Worm (Caenorhabditis elegans) whole organism, L1 larva: Measurements from ENCODE around the gene K07F5.6.

Experiments
- C04F5.9 ChIP-seq: sonication (generic microtip); optimal IDR thresholded peaks from 2 replicates; lab custom pipeline; 2016; ENCODE audit warnings: missing genetic modification characterization, missing compliant biosample characterization
- C16A3.4 ChIP-seq: fragments of 150-350 bp; optimal IDR thresholded peaks from 2 replicates; lab custom pipeline; 2014; ENCODE audit warnings: missing biosample characterization, missing genetic modification characterization
- C34B4.2 ChIP-seq: sonication (generic microtip); optimal IDR thresholded peaks from 2 replicates; lab custom pipeline; 2017; ENCODE audit warnings: mild to moderate bottlenecking, missing genetic modification characterization, missing compliant biosample characterization
- blmp-1 ChIP-seq: fragments of 150-350 bp; optimal IDR thresholded peaks from 2 replicates; lab custom pipeline; 2014; ENCODE audit warnings: missing biosample characterization, missing genetic modification characterization
- ceh-63 ChIP-seq: fragments of 200-800 bp; sonication (Bioruptor generic); optimal IDR thresholded peaks from 2 replicates; lab custom pipeline; 2018; ENCODE audit warnings: mild to moderate bottlenecking, missing genetic modification characterization, missing compliant biosample characterization
- ceh-8 ChIP-seq: fragments of 200-800 bp; sonication (Bioruptor generic); optimal IDR thresholded peaks from 2 replicates; lab custom pipeline; 2018; ENCODE audit warnings: mild to moderate bottlenecking, missing genetic modification characterization, moderate library complexity, missing compliant biosample characterization
- ceh-82 ChIP-seq, 3 experiments: fragments of 150-350 bp in 1 of 3; sonication (generic microtip) in 2 of 3; optimal IDR thresholded peaks; 2 replicates each; lab custom pipeline; 2014 to 2017; ENCODE audit warnings: missing biosample characterization in 3 of 3, missing genetic modification characterization in 3 of 3
- ceh-90 ChIP-seq: sonication (generic microtip); optimal IDR thresholded peaks from 2 replicates; lab custom pipeline; 2016; ENCODE audit warnings: missing genetic modification characterization, missing compliant biosample characterization
- dpl-1 ChIP-seq, 3 experiments: fragments of 150-350 bp in 2 of 3; sonication (generic microtip) in 1 of 3; optimal IDR thresholded peaks; 2 replicates each; lab custom pipeline; 2014 to 2017; ENCODE audit warnings: missing biosample characterization in 3 of 3, missing genetic modification characterization in 3 of 3, missing genetic modification reagents in 3 of 3
- dsc-1 ChIP-seq: sonication (generic microtip); optimal IDR thresholded peaks from 2 replicates; lab custom pipeline; 2016; ENCODE audit warnings: mild to moderate bottlenecking, missing genetic modification characterization, missing compliant biosample characterization
- efl-1 ChIP-seq, 4 experiments: fragments of 150-350 bp; optimal IDR thresholded peaks in 3 of 4; peaks in 1 of 4; 1 replicate in 1 of 4; 2 replicates in 3 of 4; lab custom pipeline; 2014; ENCODE audit warnings: missing biosample characterization in 2 of 4, missing genetic modification characterization in 2 of 4, missing genetic modification reagents in 2 of 4
- egl-27 ChIP-seq, 2 experiments: fragments of 150-350 bp in 1 of 2; sonication (generic microtip); optimal IDR thresholded peaks; 3 replicates each; lab custom pipeline; 2017 to 2018; ENCODE audit warnings: missing biosample characterization in 2 of 2, missing genetic modification characterization in 2 of 2, missing genetic modification reagents in 2 of 2
- elt-2 ChIP-seq: sonication (generic microtip); optimal IDR thresholded peaks from 2 replicates; lab custom pipeline; 2016; ENCODE audit warnings: missing genetic modification characterization, mild to moderate bottlenecking, inconsistent platforms, missing compliant biosample characterization, missing genetic modification reagents
- elt-3 ChIP-seq, 6 experiments: fragments of 150-350 bp in 1 of 6; sonication (generic microtip); optimal IDR thresholded peaks; 2 replicates each; lab custom pipeline; 2017 to 2018; ENCODE audit warnings: missing biosample characterization in 6 of 6, missing genetic modification characterization in 6 of 6, inconsistent platforms in 1 of 6
- ets-5 ChIP-seq: fragments of 200-800 bp; sonication (Bioruptor generic); IDR thresholded peaks from 2 replicates; pipeline ENCODE4 v1.3.6; 2022; ENCODE audit warnings: missing genetic modification characterization, missing compliant biosample characterization
- fkh-10 ChIP-seq: sonication (generic microtip); optimal IDR thresholded peaks from 2 replicates; lab custom pipeline; 2017; ENCODE audit warnings: missing biosample characterization, missing genetic modification reagents, missing genetic modification characterization
- fkh-8 ChIP-seq: sonication (generic microtip); optimal IDR thresholded peaks from 2 replicates; lab custom pipeline; 2016; ENCODE audit warnings: mild to moderate bottlenecking, missing genetic modification characterization, missing compliant biosample characterization
- fos-1 ChIP-seq: fragments of 150-350 bp; optimal IDR thresholded peaks from 2 replicates; lab custom pipeline; 2014; ENCODE audit warnings: missing biosample characterization, missing genetic modification characterization
- hlh-4 ChIP-seq: sonication (generic microtip); optimal IDR thresholded peaks from 2 replicates; lab custom pipeline; 2016; ENCODE audit warnings: mild to moderate bottlenecking, missing genetic modification characterization, missing compliant biosample characterization
- hpl-2 ChIP-seq: fragments of 150-350 bp; optimal IDR thresholded peaks from 2 replicates; lab custom pipeline; 2014; ENCODE audit warnings: missing biosample characterization, missing genetic modification reagents, missing genetic modification characterization
- irx-1 ChIP-seq: sonication (generic microtip); optimal IDR thresholded peaks from 2 replicates; lab custom pipeline; 2016; ENCODE audit warnings: missing genetic modification characterization, missing compliant biosample characterization
- jun-1 ChIP-seq: fragments of 150-350 bp; optimal IDR thresholded peaks from 2 replicates; lab custom pipeline; 2014; ENCODE audit warnings: missing biosample characterization, missing genetic modification reagents, missing genetic modification characterization
- lin-14 ChIP-seq: fragments of 200-800 bp; sonication (Bioruptor generic); optimal IDR thresholded peaks from 2 replicates; lab custom pipeline; 2018; ENCODE audit warnings: mild to moderate bottlenecking, missing genetic modification characterization, moderate library complexity, missing compliant biosample characterization
- lin-35 ChIP-seq, 2 experiments: fragments of 150-350 bp; optimal IDR thresholded peaks; 2 replicates each; lab custom pipeline; 2014; ENCODE audit warnings: missing biosample characterization in 2 of 2, missing genetic modification characterization in 2 of 2, missing genetic modification reagents in 2 of 2
- lsy-2 ChIP-seq, 2 experiments: fragments of 150-350 bp; optimal IDR thresholded peaks; 2 replicates each; lab custom pipeline; 2014; ENCODE audit warnings: missing biosample characterization in 2 of 2, missing genetic modification characterization in 2 of 2
- mef-2 ChIP-seq: fragments of 150-350 bp; optimal IDR thresholded peaks from 2 replicates; lab custom pipeline; 2014; ENCODE audit warnings: missing biosample characterization, missing genetic modification characterization
- nhr-11 ChIP-seq: fragments of 150-350 bp; optimal IDR thresholded peaks from 2 replicates; lab custom pipeline; 2014; ENCODE audit warnings: missing biosample characterization, missing genetic modification characterization
- nhr-19 ChIP-seq: fragments of 200-800 bp; sonication (Bioruptor generic); conservative IDR thresholded peaks from 2 replicates; pipeline ENCODE4 v1.3.6; 2022; ENCODE audit warnings: missing genetic modification characterization, missing compliant biosample characterization
- nhr-20 ChIP-seq: sonication (generic microtip); optimal IDR thresholded peaks from 2 replicates; lab custom pipeline; 2016; ENCODE audit warnings: mild to moderate bottlenecking, missing genetic modification characterization, missing compliant biosample characterization
- nhr-47 ChIP-seq: sonication (generic microtip); optimal IDR thresholded peaks from 2 replicates; lab custom pipeline; 2016; ENCODE audit warnings: mild to moderate bottlenecking, missing genetic modification characterization, moderate library complexity, missing compliant biosample characterization
- nhr-71 ChIP-seq: sonication (generic microtip); optimal IDR thresholded peaks from 2 replicates; lab custom pipeline; 2016; ENCODE audit warnings: mild to moderate bottlenecking, missing genetic modification characterization, moderate library complexity, missing compliant biosample characterization
- nhr-85 ChIP-seq: sonication (generic microtip); peaks from one replicate; lab custom pipeline; 2016; ENCODE audit warnings: missing genetic modification characterization, inconsistent platforms, missing compliant biosample characterization
- nhr-90 ChIP-seq: sonication (generic microtip); optimal IDR thresholded peaks from 2 replicates; lab custom pipeline; 2016; ENCODE audit warnings: mild to moderate bottlenecking, missing genetic modification characterization, missing compliant biosample characterization; ENCODE audit not compliant: poor library complexity
- pag-3 ChIP-seq: sonication (generic microtip); optimal IDR thresholded peaks from 2 replicates; lab custom pipeline; 2017; ENCODE audit warnings: missing genetic modification characterization, mild to moderate bottlenecking, missing compliant biosample characterization, antibody characterized with exemption, borderline replicate concordance; ENCODE audit not compliant: insufficient read depth
- pax-3 ChIP-seq: fragments of 200-800 bp; sonication (Bioruptor generic); optimal IDR thresholded peaks from 2 replicates; lab custom pipeline; 2018; ENCODE audit warnings: mild to moderate bottlenecking, missing genetic modification characterization, moderate library complexity, missing compliant biosample characterization
- rnt-1 ChIP-seq: sonication (generic microtip); optimal IDR thresholded peaks from 2 replicates; lab custom pipeline; 2016; ENCODE audit warnings: mild to moderate bottlenecking, missing genetic modification characterization, moderate library complexity, missing compliant biosample characterization
- snpc-4 ChIP-seq: fragments of 150-350 bp; optimal IDR thresholded peaks from 2 replicates; lab custom pipeline; 2014; ENCODE audit warnings: missing biosample characterization, missing genetic modification characterization
- snu-23 ChIP-seq: sonication (generic microtip); optimal IDR thresholded peaks from 2 replicates; lab custom pipeline; 2016; ENCODE audit warnings: missing genetic modification characterization, missing compliant biosample characterization
- sox-4 ChIP-seq: sonication (generic microtip); optimal IDR thresholded peaks from 2 replicates; lab custom pipeline; 2016; ENCODE audit warnings: missing genetic modification characterization, missing compliant biosample characterization
- sptf-1 ChIP-seq: fragments of 150-350 bp; optimal IDR thresholded peaks from 2 replicates; lab custom pipeline; 2014; ENCODE audit warnings: missing biosample characterization, missing genetic modification characterization
- sup-37 ChIP-seq: fragments of 200-800 bp; sonication (Bioruptor generic); optimal IDR thresholded peaks from 2 replicates; lab custom pipeline; 2018; ENCODE audit warnings: mild to moderate bottlenecking, missing genetic modification characterization, missing compliant biosample characterization
- tbx-2 ChIP-seq: sonication (generic microtip); optimal IDR thresholded peaks from 2 replicates; lab custom pipeline; 2016; ENCODE audit warnings: missing genetic modification characterization, missing compliant biosample characterization
- tlp-1 ChIP-seq: fragments of 150-350 bp; optimal IDR thresholded peaks from 2 replicates; lab custom pipeline; 2014; ENCODE audit warnings: missing biosample characterization, missing genetic modification characterization
- unc-86 ChIP-seq: sonication (generic microtip); optimal IDR thresholded peaks from 2 replicates; lab custom pipeline; 2016; ENCODE audit warnings: missing genetic modification characterization, missing compliant biosample characterization
- unc-98 ChIP-seq: fragments of 200-800 bp; sonication (Bioruptor generic); IDR thresholded peaks from 2 replicates; pipeline ENCODE4 v1.3.6; 2022; ENCODE audit warnings: missing genetic modification characterization, missing compliant biosample characterization
- xbp-1 ChIP-seq: sonication (generic microtip); optimal IDR thresholded peaks from 2 replicates; lab custom pipeline; 2016; ENCODE audit warnings: missing genetic modification characterization, missing compliant biosample characterization
- zag-1 ChIP-seq: fragments of 150-350 bp; optimal IDR thresholded peaks from 2 replicates; lab custom pipeline; 2014; ENCODE audit warnings: missing biosample characterization, missing genetic modification characterization
- zip-4 ChIP-seq: fragments of 200-800 bp; sonication (Bioruptor generic); optimal IDR thresholded peaks from 2 replicates; lab custom pipeline; 2018; ENCODE audit warnings: mild to moderate bottlenecking, missing genetic modification characterization, moderate library complexity, missing compliant biosample characterization
- ztf-11 ChIP-seq, 2 experiments: sonication (generic microtip); optimal IDR thresholded peaks; 2 replicates each; lab custom pipeline; 2016 to 2017; ENCODE audit warnings: missing genetic modification characterization in 2 of 2, missing biosample characterization in 1 of 2, missing compliant biosample characterization in 1 of 2
- ztf-4 ChIP-seq: fragments of 150-350 bp; optimal IDR thresholded peaks from 2 replicates; lab custom pipeline; 2014; ENCODE audit warnings: missing biosample characterization, missing genetic modification characterization

Gene K07F5.6

DNA sequence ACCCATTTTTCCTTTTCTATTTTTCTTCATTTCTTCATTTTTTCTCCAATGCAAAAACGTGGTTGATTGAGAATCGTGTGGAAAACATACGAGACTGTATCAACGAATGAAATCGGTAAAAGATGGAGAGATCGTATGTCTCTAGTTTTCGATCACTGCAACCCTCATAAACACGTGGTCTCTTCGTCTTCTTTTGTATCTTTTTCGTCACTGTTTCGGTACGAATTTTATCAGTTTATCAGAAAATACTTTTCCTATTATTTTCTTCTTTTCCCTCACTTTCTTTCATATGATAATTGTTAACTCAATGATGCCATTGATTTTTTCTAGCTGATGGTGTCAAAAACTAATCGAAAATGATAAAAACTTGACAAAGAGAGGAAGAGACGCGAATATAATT, 29.2 kb upstream of the K07F5.6 start (continued):
- TF ChIP-seq jun-1, result no peak
- TF ChIP-seq lin-14, result peak; percentile 79
- TF ChIP-seq ztf-4 (tag; lab: Kevin White, UChicago), result no peak
- no peak for TF ChIP-seq fos-1 (tag; lab: Kevin White, UChicago)
- no peak for TF ChIP-seq zag-1
- TF ChIP-seq dpl-1 (GFP tag; optimal IDR thresholded peaks at IDR 0.05; lab: Kevin White, UChicago), result no peak
- no peak for TF ChIP-seq fkh-8 (tag; lab: Kevin White, UChicago)
- TF ChIP-seq ceh-82 (tag; optimal IDR thresholded peaks at IDR 0.05; lab: Kevin White, UChicago), result no peak
- no peak for TF ChIP-seq ceh-63
- TF ChIP-seq sox-4, result no peak
- no peak for TF ChIP-seq tlp-1 (tag; lab: Kevin White, UChicago)
- TF ChIP-seq nhr-19 (GFP tag; lab: Robert Waterston, UW), result peak; percentile 32
- TF ChIP-seq lin-35 (GFP tag; optimal IDR thresholded peaks at IDR 0.05; lab: Kevin White, UChicago), result peak in 1 of 2 experiments; percentile 71
- TF ChIP-seq hlh-4 (tag; lab: Kevin White, UChicago), result no peak
- TF ChIP-seq tbx-2 (tag; lab: Kevin White, UChicago), result peak; percentile 31
- TF ChIP-seq C04F5.9, result no peak
- no peak for TF ChIP-seq snpc-4 (tag; lab: Kevin White, UChicago)
- peak; percentile 89 for TF ChIP-seq blmp-1
- TF ChIP-seq hpl-2, result no peak
- TF ChIP-seq nhr-20 (tag; lab: Kevin White, UChicago), result peak; percentile 94
- peak; percentile 45 for TF ChIP-seq C16A3.4 (tag; lab: Kevin White, UChicago)
- TF ChIP-seq C34B4.2 (tag; lab: Kevin White, UChicago), result no peak
- no peak for TF ChIP-seq sptf-1
- TF ChIP-seq nhr-11, result no peak
- TF ChIP-seq irx-1 (tag; lab: Kevin White, UChicago), result no peak
- no peak for TF ChIP-seq pax-3 (tag; lab: Kevin White, UChicago)
- TF ChIP-seq lsy-2 (tag; optimal IDR thresholded peaks at IDR 0.05; lab: Kevin White, UChicago), result peak in 1 of 2 experiments; percentile 10
- no peak for TF ChIP-seq pag-3 (tag; lab: Kevin White, UChicago)
- peak; percentile 64 for TF ChIP-seq nhr-90 (tag; lab: Kevin White, UChicago)
- TF ChIP-seq unc-86 (tag; lab: Kevin White, UChicago), result no peak
- no peak for TF ChIP-seq ztf-11 (tag; optimal IDR thresholded peaks at IDR 0.05; lab: Kevin White, UChicago)
- TF ChIP-seq, all 84 proteins: peak for 18

ce11 chrIV:9873837-9874236, 27.4 kb upstream of the K07F5.6 start:
- TF ChIP-seq elt-2 (tag; lab: Kevin White, UChicago), result peak; percentile 46
- peak; percentile 19 for TF ChIP-seq ztf-4 (tag; lab: Kevin White, UChicago)
- TF ChIP-seq blmp-1, result peak; percentile 41
- no peak for TF ChIP-seq ceh-8 (GFP tag; lab: Kevin White, UChicago)
- peak; percentile 27 for TF ChIP-seq nhr-19 (GFP tag; lab: Robert Waterston, UW)
- no peak for TF ChIP-seq fkh-10 (GFP tag; lab: Kevin White, UChicago)
- TF ChIP-seq elt-3 (tag; optimal IDR thresholded peaks at IDR 0.05; lab: Kevin White, UChicago), result peak in 1 of 6 experiments; percentile 6
- peak; percentile 73 for TF ChIP-seq snu-23
- TF ChIP-seq efl-1 (optimal IDR thresholded peaks at IDR 0.05; lab: Kevin White, UChicago), result peak; percentile 63 to 75
- no peak for TF ChIP-seq efl-1 (GFP tag; optimal IDR thresholded peaks at IDR 0.05 in 1 of 2; lab: Kevin White, UChicago)
- no peak for TF ChIP-seq ets-5 (GFP tag; lab: Robert Waterston, UW)
- TF ChIP-seq dsc-1 (tag; lab: Kevin White, UChicago), result peak; percentile 7
- peak; percentile 86 for TF ChIP-seq lin-14
- peak; percentile 49 for TF ChIP-seq rnt-1 (tag; lab: Kevin White, UChicago)
- TF ChIP-seq unc-98 (GFP tag; lab: Robert Waterston, UW), result no peak
- peak in 2 of 3 experiments; percentile 26 to 40 for TF ChIP-seq ceh-82 (tag; optimal IDR thresholded peaks at IDR 0.05; lab: Kevin White, UChicago)
- no peak for TF ChIP-seq sup-37
- TF ChIP-seq nhr-47 (tag; lab: Kevin White, UChicago), result peak; percentile 38
- TF ChIP-seq xbp-1 (tag; lab: Kevin White, UChicago), result peak; percentile 32
- TF ChIP-seq mef-2, result no peak
- TF ChIP-seq dpl-1 (GFP tag; optimal IDR thresholded peaks at IDR 0.05; lab: Kevin White, UChicago), result peak in 2 of 3 experiments; percentile 10 to 38
- TF ChIP-seq pax-3 (tag; lab: Kevin White, UChicago), result no peak
- TF ChIP-seq nhr-71 (tag; lab: Kevin White, UChicago), result peak; percentile 70
- TF ChIP-seq ceh-90 (tag; lab: Kevin White, UChicago), result no peak
- peak; percentile 62 for TF ChIP-seq unc-86 (tag; lab: Kevin White, UChicago)
- TF ChIP-seq lsy-2 (tag; optimal IDR thresholded peaks at IDR 0.05; lab: Kevin White, UChicago), result peak; percentile 52 to 66
- TF ChIP-seq zip-4 (GFP tag; lab: Kevin White, UChicago), result no peak
- TF ChIP-seq nhr-85, result peak; percentile 86
- TF ChIP-seq fkh-8 (tag; lab: Kevin White, UChicago), result peak; percentile 51
- no peak for TF ChIP-seq egl-27 (tag; optimal IDR thresholded peaks at IDR 0.05; lab: Kevin White, UChicago)
